Worm (Caenorhabditis elegans) whole organism, midembryonic: ENCODE results near the gene T07E3.2.

ENCODE experiments used
- T22C8.4 ChIP-seq: fragments of 200-800 bp; sonication (Bioruptor generic); IDR thresholded peaks from 2 replicates; pipeline ENCODE4 v1.3.6; 2022; ENCODE audit warnings: missing genetic modification characterization, missing compliant biosample characterization
- cog-1 ChIP-seq: sonication (generic microtip); optimal IDR thresholded peaks from 2 replicates; lab custom pipeline; 2016; ENCODE audit warnings: missing genetic modification characterization, missing compliant biosample characterization
- flt-1 ChIP-seq: fragments of 200-800 bp; sonication (Bioruptor generic); IDR thresholded peaks from 2 replicates; pipeline ENCODE4 v1.3.6; 2022; ENCODE audit warnings: missing genetic modification characterization, missing compliant biosample characterization
- klf-2 ChIP-seq: fragments of 200-800 bp; sonication (Bioruptor generic); conservative IDR thresholded peaks from 2 replicates; pipeline ENCODE4 v1.3.6; 2022; ENCODE audit warnings: missing genetic modification reagents, missing genetic modification characterization, missing compliant biosample characterization
- med-1 ChIP-seq: sonication (generic microtip); optimal IDR thresholded peaks from 2 replicates; lab custom pipeline; 2017; ENCODE audit warnings: missing genetic modification characterization, mild to moderate bottlenecking, missing compliant biosample characterization, antibody characterized with exemption, missing genetic modification reagents; ENCODE audit not compliant: insufficient read depth
- ref-1 ChIP-seq: fragments of 200-800 bp; sonication (Bioruptor generic); conservative IDR thresholded peaks from 2 replicates; pipeline ENCODE4 v1.3.6; 2022; ENCODE audit warnings: missing genetic modification reagents, missing genetic modification characterization, missing compliant biosample characterization
- tab-1 ChIP-seq: fragments of 200-800 bp; sonication (Bioruptor generic); IDR thresholded peaks from 2 replicates; pipeline ENCODE4 v1.3.6; 2022; ENCODE audit warnings: missing genetic modification characterization, missing compliant biosample characterization
- ztf-23 ChIP-seq: fragments of 200-800 bp; sonication (Bioruptor generic); IDR thresholded peaks from 2 replicates; pipeline ENCODE4 v1.3.6; 2022; ENCODE audit warnings: missing genetic modification reagents, missing genetic modification characterization, missing compliant biosample characterization
- ztf-29 ChIP-seq: fragments of 200-800 bp; sonication (Bioruptor generic); IDR thresholded peaks from 2 replicates; pipeline ENCODE4 v1.3.6; 2022; ENCODE audit warnings: missing genetic modification reagents, missing genetic modification characterization, missing compliant biosample characterization

T07E3.2 gene

DNA sequence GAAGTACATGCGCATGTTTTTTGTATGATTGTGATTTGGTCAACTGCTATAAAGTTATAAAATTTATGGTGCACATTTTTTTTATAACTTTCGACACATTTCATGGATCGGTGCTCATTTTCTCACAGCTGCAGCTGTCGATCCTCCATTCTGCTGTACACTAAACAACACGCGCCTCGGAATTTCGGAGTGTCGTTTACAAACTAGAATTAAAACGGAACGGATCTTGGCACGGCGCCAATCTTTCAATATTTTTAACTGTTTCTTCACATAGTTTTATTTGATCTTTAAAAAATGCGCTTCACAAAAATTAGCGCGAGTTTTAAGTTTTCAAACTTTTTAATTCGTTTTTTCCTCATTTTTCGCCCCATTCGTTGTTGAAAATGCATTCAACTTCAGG lies 39.9 kb downstream of the T07E3.2 start, which contains the start of gene let-711:
TSS of gene let-711 (plus strand) at position 337 of the 400 bp plus-strand sequence.
- TF ChIP-seq ztf-23 (GFP tag; lab: Robert Waterston, UW) (no peak), med-1 (GFP tag; lab: Kevin White, UChicago) (no peak), flt-1 (no peak), ztf-29 (no peak), tab-1 (no peak), cog-1 (no peak), ref-1 (GFP tag; lab: Robert Waterston, UW) (no peak), klf-2 (GFP tag; lab: Robert Waterston, UW) (no peak)

DNA sequence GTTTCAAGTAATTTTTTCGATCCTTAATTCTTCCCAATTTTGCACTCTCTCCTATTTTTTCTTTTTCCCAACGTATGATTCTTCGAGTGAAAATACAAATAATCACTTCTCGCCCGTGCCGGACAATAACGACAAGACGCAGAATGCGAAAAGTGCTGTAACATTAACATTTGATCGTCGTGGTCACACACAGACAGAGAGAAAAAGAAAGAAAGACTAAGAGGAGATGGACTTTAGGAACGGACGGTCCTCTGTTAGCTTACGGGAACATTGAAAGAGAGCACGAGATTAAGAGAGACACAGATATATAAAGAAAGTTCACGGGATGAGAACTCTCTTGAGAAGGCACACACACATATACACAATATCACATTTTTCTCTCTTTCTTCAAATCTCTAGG lies 41.4 kb downstream of the T07E3.2 start:
- TF ChIP-seq T22C8.4 (GFP tag; lab: Robert Waterston, UW) = no peak
- TF ChIP-seq ztf-23 (GFP tag; lab: Robert Waterston, UW) = no peak
- no peak for TF ChIP-seq tab-1
- no peak for TF ChIP-seq ztf-29
- TF ChIP-seq cog-1 = peak; percentile 44

DNA sequence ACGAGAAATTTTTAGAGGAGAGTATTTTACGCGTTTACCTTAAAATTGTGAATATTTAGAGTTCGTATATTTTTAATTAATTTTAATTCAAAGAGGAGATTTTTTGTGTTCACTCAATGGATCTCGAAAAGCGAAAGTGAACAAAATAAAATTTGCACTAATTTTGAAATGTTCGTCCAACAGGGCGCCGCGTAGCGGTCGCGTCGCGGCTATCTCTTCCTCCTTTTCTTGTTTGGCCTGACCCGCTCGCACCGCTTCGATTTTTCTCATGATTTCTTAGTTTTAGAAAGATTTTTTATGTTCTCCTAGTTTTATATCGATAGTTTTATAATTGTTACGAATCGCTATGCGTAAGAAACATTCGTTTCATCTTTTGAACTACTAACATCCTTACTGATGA lies 44.9 kb downstream of the T07E3.2 start:
- no peak for TF ChIP-seq cog-1
- no peak for TF ChIP-seq med-1 (GFP tag; lab: Kevin White, UChicago)
- TF ChIP-seq tab-1 = no peak
- no peak for TF ChIP-seq ref-1 (GFP tag; lab: Robert Waterston, UW)
- TF ChIP-seq klf-2 (GFP tag; lab: Robert Waterston, UW) = no peak
- TF ChIP-seq ztf-23 (GFP tag; lab: Robert Waterston, UW) = no peak
- TF ChIP-seq flt-1 = no peak
- TF ChIP-seq ztf-29 = no peak
- TF ChIP-seq T22C8.4 (GFP tag; lab: Robert Waterston, UW) = no peak

DNA sequence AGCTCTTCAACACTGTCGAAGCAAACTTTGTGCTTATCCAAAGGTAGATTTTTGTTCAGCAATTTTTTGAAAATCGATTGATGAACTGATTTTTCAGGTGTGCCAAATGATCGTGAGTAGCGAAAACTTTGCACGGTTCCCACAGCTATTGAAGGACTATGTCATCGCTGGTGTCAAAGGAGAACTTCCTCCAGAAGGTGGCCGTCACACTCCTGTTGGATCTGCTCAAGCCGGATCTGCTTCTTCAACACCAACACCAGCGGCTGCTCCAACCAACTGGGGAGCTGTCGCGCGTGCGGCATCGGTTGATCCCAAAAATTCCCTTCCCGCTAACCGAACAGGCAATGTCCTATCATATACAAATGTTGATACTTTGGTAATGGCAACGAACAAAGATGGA lies 46.9 kb downstream of the T07E3.2 start:
- no peak for TF ChIP-seq tab-1
- no peak for TF ChIP-seq T22C8.4 (GFP tag; lab: Robert Waterston, UW)
- TF ChIP-seq flt-1 = no peak

DNA sequence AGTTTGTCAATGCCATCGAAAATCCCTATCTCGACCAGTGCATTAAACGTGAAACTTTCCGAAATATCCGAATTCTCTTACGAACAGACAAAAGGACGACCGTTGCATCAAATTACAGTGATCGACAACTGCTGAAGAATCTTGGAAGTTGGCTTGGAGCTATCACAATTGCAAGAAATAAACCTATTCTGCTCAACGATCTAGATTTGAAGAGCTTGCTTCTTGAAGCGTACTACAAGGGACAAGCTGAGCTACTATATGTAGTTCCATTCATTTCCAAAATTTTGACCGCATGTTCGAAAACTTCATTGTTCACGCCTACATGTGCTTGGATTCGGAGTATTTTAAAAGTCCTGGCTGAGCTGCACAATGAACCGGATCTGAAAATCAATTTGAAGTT lies 47.5 kb downstream of the T07E3.2 start:
- no peak for TF ChIP-seq tab-1
- no peak for TF ChIP-seq T22C8.4 (GFP tag; lab: Robert Waterston, UW)
- no peak for TF ChIP-seq ref-1 (GFP tag; lab: Robert Waterston, UW)
- no peak for TF ChIP-seq ztf-23 (GFP tag; lab: Robert Waterston, UW)
- TF ChIP-seq cog-1 = no peak
- TF ChIP-seq med-1 (GFP tag; lab: Kevin White, UChicago) = no peak
- no peak for TF ChIP-seq ztf-29
- TF ChIP-seq flt-1 = no peak
- no peak for TF ChIP-seq klf-2 (GFP tag; lab: Robert Waterston, UW)

DNA sequence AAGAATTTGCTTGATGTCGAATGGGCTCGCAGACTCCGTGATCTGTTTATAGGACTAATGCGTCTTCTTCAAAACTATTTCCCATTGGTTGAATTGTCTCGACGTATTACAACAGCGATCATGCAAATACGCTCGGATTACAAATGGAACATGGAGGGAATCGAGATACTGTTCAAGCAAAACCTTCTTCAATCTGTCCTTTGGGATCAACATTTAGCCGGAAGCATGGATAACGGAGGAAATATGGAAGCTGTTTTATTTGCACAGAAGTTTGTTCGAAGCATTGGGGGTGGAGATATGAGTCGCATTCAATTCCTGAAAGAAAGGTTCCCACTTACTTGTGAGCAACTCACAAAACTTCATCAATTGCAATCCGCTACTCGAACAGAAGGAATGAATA lies 49.3 kb downstream of the T07E3.2 start:
- TF ChIP-seq med-1 (GFP tag; lab: Kevin White, UChicago) (no peak), ztf-29 (no peak)
